Worm (Caenorhabditis elegans): ENCODE data around the gene T15B12.2.

The T15B12.2 gene

ce11 chrIII:5308278-5308677 is 6.6 kb upstream of the T15B12.2 start, which contains the start of gene mog-3 (continued):
- TF ChIP-seq jun-1 (tag; optimal IDR thresholded peaks at IDR 0.05) (no peak), nhr-20 (tag; optimal IDR thresholded peaks at IDR 0.05) (peak; percentile 69), ama-1 (optimal IDR thresholded peaks at IDR 0.05) (no peak), nhr-12 (tag; optimal IDR thresholded peaks at IDR 0.05) (no peak), efl-3 (GFP tag; optimal IDR thresholded peaks at IDR 0.05) (peak; percentile 49), zip-4 (GFP tag; optimal IDR thresholded peaks at IDR 0.05) (no peak), lin-13 (GFP tag; optimal IDR thresholded peaks at IDR 0.05) (peak; percentile 29), nhr-90 (tag; optimal IDR thresholded peaks at IDR 0.05; ENCODE audit: poor library complexity) (peak; percentile 81), unc-98 (GFP tag; IDR thresholded peaks at IDR 0.05) (peak; percentile 66; the same call in 1 of the 2 replicates), lsy-2 (tag; optimal IDR thresholded peaks at IDR 0.05) (peak; percentile 62 to 82), nhr-77 (tag; optimal IDR thresholded peaks at IDR 0.05) (no peak), tbx-2 (tag; optimal IDR thresholded peaks at IDR 0.05) (peak; percentile 84), dsc-1 (tag; optimal IDR thresholded peaks at IDR 0.05) (peak; percentile 71), efl-1 (optimal IDR thresholded peaks at IDR 0.05) (peak; percentile 61 to 94), efl-1 (GFP tag; optimal IDR thresholded peaks at IDR 0.05 in 1 of 2) (peak; percentile 93 to 99), rnt-1 (tag; optimal IDR thresholded peaks at IDR 0.05) (peak; percentile 98), fos-1 (tag; optimal IDR thresholded peaks at IDR 0.05) (no peak), hpl-2 (GFP tag; optimal IDR thresholded peaks at IDR 0.05) (no peak), aha-1 (tag; optimal IDR thresholded peaks at IDR 0.05) (no peak), grh-1 (GFP tag; IDR thresholded peaks at IDR 0.05) (no peak), tlp-1 (tag; optimal IDR thresholded peaks at IDR 0.05) (no peak), ztf-4 (tag; optimal IDR thresholded peaks at IDR 0.05) (peak; percentile 23), elt-2 (tag; optimal IDR thresholded peaks at IDR 0.05) (peak; percentile 17), nhr-28 (tag; optimal IDR thresholded peaks at IDR 0.05) (no peak), ces-1 (GFP tag; optimal IDR thresholded peaks at IDR 0.05) (no peak), pax-3 (tag; optimal IDR thresholded peaks at IDR 0.05) (peak; percentile 77), ceh-88 (GFP tag; IDR thresholded peaks at IDR 0.05) (no peak), pag-3 (tag; optimal IDR thresholded peaks at IDR 0.05; ENCODE audit: borderline replicate concordance, insufficient read depth) (peak; percentile 55), C16A3.4 (tag; optimal IDR thresholded peaks at IDR 0.05) (peak; percentile 40), snu-23 (GFP tag; optimal IDR thresholded peaks at IDR 0.05) (peak; percentile 73), unc-130 (tag; optimal IDR thresholded peaks at IDR 0.05) (no peak), pqm-1 (tag; optimal IDR thresholded peaks at IDR 0.05) (no peak), hlh-17 (GFP tag; optimal IDR thresholded peaks at IDR 0.05; ENCODE audit: borderline replicate concordance) (no peak), nhr-76 (tag; optimal IDR thresholded peaks at IDR 0.05) (no peak), aly-2 (tag; optimal IDR thresholded peaks at IDR 0.05) (no peak), mep-1 (tag; optimal IDR thresholded peaks at IDR 0.05) (peak; percentile 74), lin-39 (tag; optimal IDR thresholded peaks at IDR 0.05) (peak; percentile 27)

ce11 chrIII:5305725-5306124 is 4.0 kb upstream of the T15B12.2 start:
- TF ChIP-seq mdl-1 (tag; optimal IDR thresholded peaks at IDR 0.05) (peak in 1 of 2 experiments; percentile 45), efl-1 (optimal IDR thresholded peaks at IDR 0.05) (peak; percentile 31 to 67), efl-1 (GFP tag; optimal IDR thresholded peaks at IDR 0.05 in 1 of 2) (peak; percentile 61 to 96), ceh-82 (tag; optimal IDR thresholded peaks at IDR 0.05) (peak; percentile 40 to 63 (median 62)), fkh-8 (tag; optimal IDR thresholded peaks at IDR 0.05) (peak; percentile 39), unc-30 (tag; optimal IDR thresholded peaks at IDR 0.05) (no peak), vab-15 (tag; optimal IDR thresholded peaks at IDR 0.05) (no peak), swsn-7 (tag; optimal IDR thresholded peaks at IDR 0.05) (peak; percentile 66), zip-4 (GFP tag; optimal IDR thresholded peaks at IDR 0.05) (peak; percentile 21), nhr-237 (tag; optimal IDR thresholded peaks at IDR 0.05) (no peak), Y116A8C.19 (tag; optimal IDR thresholded peaks at IDR 0.05; ENCODE audit: borderline replicate concordance) (no peak), ztf-11 (tag; optimal IDR thresholded peaks at IDR 0.05) (peak in 1 of 2 experiments; percentile 3), sox-4 (tag; optimal IDR thresholded peaks at IDR 0.05) (peak; percentile 9), ama-1 (optimal IDR thresholded peaks at IDR 0.05) (peak; percentile 15), ceh-8 (GFP tag; optimal IDR thresholded peaks at IDR 0.05) (no peak), lin-14 (GFP tag; optimal IDR thresholded peaks at IDR 0.05) (no peak), sptf-1 (tag; optimal IDR thresholded peaks at IDR 0.05) (no peak), fos-1 (tag; optimal IDR thresholded peaks at IDR 0.05) (no peak), lin-15B (tag; optimal IDR thresholded peaks at IDR 0.05) (no peak), unc-130 (tag; optimal IDR thresholded peaks at IDR 0.05) (peak; percentile 56), ceh-90 (tag; optimal IDR thresholded peaks at IDR 0.05) (no peak), nhr-19 (GFP tag; conservative IDR thresholded peaks at IDR 0.05) (peak; percentile 65), hlh-4 (tag; optimal IDR thresholded peaks at IDR 0.05) (no peak), mep-1 (tag; optimal IDR thresholded peaks at IDR 0.05) (peak; percentile 58), tlp-1 (tag; optimal IDR thresholded peaks at IDR 0.05) (no peak)
